Worm (Caenorhabditis elegans): ENCODE measurements around the gene F59F3.6.

DNA sequence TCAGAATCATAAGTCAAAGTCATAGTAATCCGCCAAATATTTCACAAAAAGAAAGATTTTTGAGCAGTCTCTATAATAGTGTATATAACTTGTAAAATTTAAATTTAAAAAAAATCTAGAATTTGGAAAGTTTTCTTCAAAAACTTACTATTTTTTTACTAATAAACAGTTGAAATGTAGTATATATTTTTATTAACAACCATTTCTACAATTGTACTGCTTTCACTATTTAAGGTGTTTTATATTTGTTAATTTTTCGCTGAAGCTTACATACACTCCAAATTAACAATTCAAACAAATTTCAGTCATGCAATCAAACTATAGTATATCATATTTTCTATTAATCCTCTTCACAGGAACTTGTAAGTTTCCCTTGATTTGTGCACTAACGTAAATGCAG, 32.8 kb downstream of the F59F3.6 start, which contains the start of gene lge-1:
- TF ChIP-seq nhr-77 (tag; optimal IDR thresholded peaks at IDR 0.05) (no peak), nhr-76 (tag; optimal IDR thresholded peaks at IDR 0.05) (no peak)

Data from whole organism, L4 larva.